Fruit fly (Drosophila melanogaster) whole organism, adult: Measurements from ENCODE around the gene CG43050.

Experiments
- CG11617 ChIP-seq: fragments of 200-800 bp; sonication (Bioruptor generic); optimal IDR thresholded peaks from 2 replicates; lab custom pipeline; 2017; ENCODE audit warnings: mild to moderate bottlenecking, missing biosample characterization, missing genetic modification reagents, missing genetic modification characterization
- CG12768 ChIP-seq: fragments of 200-800 bp; sonication (Bioruptor generic); optimal IDR thresholded peaks from 2 replicates; lab custom pipeline; 2017; ENCODE audit warnings: missing biosample characterization, missing genetic modification characterization, mild to moderate bottlenecking, moderate library complexity, missing genetic modification reagents
- CG14711 ChIP-seq: fragments of 200-800 bp; sonication (Bioruptor generic); optimal IDR thresholded peaks from 2 replicates; lab custom pipeline; 2018; ENCODE audit warnings: missing biosample characterization, mild to moderate bottlenecking, missing genetic modification characterization, moderate library complexity
- CG1620 ChIP-seq: fragments of 200-800 bp; sonication (Bioruptor generic); optimal IDR thresholded peaks from 2 replicates; lab custom pipeline; 2016; ENCODE audit warnings: missing biosample characterization, missing genetic modification characterization
- CG33017 ChIP-seq: fragments of 200-800 bp; sonication (Bioruptor generic); optimal IDR thresholded peaks from 2 replicates; lab custom pipeline; 2018; ENCODE audit warnings: missing biosample characterization, mild to moderate bottlenecking, missing genetic modification characterization, moderate library complexity
- CG5204 ChIP-seq: fragments of 200-800 bp; sonication (Bioruptor generic); optimal IDR thresholded peaks from 2 replicates; lab custom pipeline; 2016; ENCODE audit warnings: missing biosample characterization, missing genetic modification characterization
- CG7045 ChIP-seq: fragments of 200-800 bp; sonication (Bioruptor generic); optimal IDR thresholded peaks from 2 replicates; lab custom pipeline; 2017; ENCODE audit warnings: missing biosample characterization, mild to moderate bottlenecking, missing genetic modification characterization
- CG7101 ChIP-seq: fragments of 200-800 bp; sonication (Bioruptor generic); optimal IDR thresholded peaks from 2 replicates; lab custom pipeline; 2018; ENCODE audit warnings: missing biosample characterization, mild to moderate bottlenecking, missing genetic modification characterization, moderate library complexity
- Clk ChIP-seq: fragments of 200-800 bp; sonication (Bioruptor generic); optimal IDR thresholded peaks from 2 replicates; lab custom pipeline; 2017; ENCODE audit warnings: missing biosample characterization, missing genetic modification characterization
- Crg-1 ChIP-seq: fragments of 200-800 bp; sonication (Bioruptor generic); optimal IDR thresholded peaks from 2 replicates; lab custom pipeline; 2016; ENCODE audit warnings: missing biosample characterization, missing genetic modification characterization
- Hr96 ChIP-seq: fragments of 200-800 bp; sonication (Bioruptor generic); optimal IDR thresholded peaks from 2 replicates; lab custom pipeline; 2016; ENCODE audit warnings: missing biosample characterization, missing genetic modification characterization
- Mnt ChIP-seq: fragments of 200-800 bp; sonication (Bioruptor generic); optimal IDR thresholded peaks from 2 replicates; lab custom pipeline; 2016; ENCODE audit warnings: missing biosample characterization, mild to moderate bottlenecking, missing genetic modification characterization
- bab1 ChIP-seq: fragments of 200-800 bp; sonication (Bioruptor generic); optimal IDR thresholded peaks from 3 replicates; lab custom pipeline; 2019; ENCODE audit warnings: missing biosample characterization, mild to moderate bottlenecking, missing genetic modification characterization, moderate library complexity
- cic ChIP-seq: fragments of 200-800 bp; sonication (Bioruptor generic); optimal IDR thresholded peaks from 2 replicates; lab custom pipeline; 2017; ENCODE audit warnings: missing biosample characterization, mild to moderate bottlenecking, missing genetic modification characterization, moderate library complexity
- cnc ChIP-seq, 2 experiments: fragments of >200 bp; optimal IDR thresholded peaks; 2 replicates each; lab custom pipeline; 2017
- kay ChIP-seq: fragments of 200-800 bp; sonication (Bioruptor generic); peaks from one replicate; lab custom pipeline; 2016; ENCODE audit warnings: missing biosample characterization, missing genetic modification characterization, borderline replicate concordance
- ovo ChIP-seq: fragments of 200-800 bp; sonication (Bioruptor generic); optimal IDR thresholded peaks from 2 replicates; lab custom pipeline; 2016; ENCODE audit warnings: missing biosample characterization, missing genetic modification characterization
- pad ChIP-seq: fragments of 200-800 bp; sonication (Bioruptor generic); optimal IDR thresholded peaks from 3 replicates; lab custom pipeline; 2017; ENCODE audit warnings: missing biosample characterization, missing genetic modification characterization, mild to moderate bottlenecking, moderate library complexity, missing genetic modification reagents
- tj ChIP-seq: fragments of 200-800 bp; sonication (Bioruptor generic); optimal IDR thresholded peaks from 3 replicates; lab custom pipeline; 2017; ENCODE audit warnings: missing biosample characterization, mild to moderate bottlenecking, missing genetic modification characterization, moderate library complexity
- toe ChIP-seq: fragments of 200-800 bp; sonication (Bioruptor generic); optimal IDR thresholded peaks from 2 replicates; lab custom pipeline; 2016; ENCODE audit warnings: missing biosample characterization, missing genetic modification characterization

The CG43050 gene

DNA sequence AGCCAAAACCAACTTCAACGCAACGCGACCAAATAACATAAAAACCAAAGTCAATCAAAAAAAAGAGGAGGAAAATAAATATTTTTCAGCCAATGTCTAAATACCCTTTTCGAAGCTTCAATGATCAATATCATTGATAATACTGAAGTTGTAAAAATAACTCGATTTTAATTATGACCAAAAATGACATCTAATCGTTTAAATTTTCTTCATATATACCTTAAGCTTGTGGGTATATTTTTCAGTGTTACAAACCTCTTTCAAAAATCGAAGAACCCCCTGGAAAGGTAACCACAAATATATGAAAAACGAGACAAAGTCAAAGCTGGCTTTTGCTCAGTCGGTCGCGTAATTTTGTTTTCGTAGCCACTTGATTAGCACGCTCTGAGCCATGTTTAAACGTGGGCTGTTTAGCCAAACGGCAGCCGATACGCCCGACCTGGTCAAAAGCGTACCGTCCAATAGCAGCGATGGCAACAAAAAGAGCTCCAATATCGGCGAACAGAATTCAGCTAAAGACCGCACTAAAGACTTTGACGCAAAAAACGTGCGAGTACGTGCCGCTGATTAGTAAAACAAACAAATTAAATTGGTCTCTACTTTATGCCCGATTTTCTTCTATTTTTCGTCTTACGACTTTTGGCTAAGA lies 26.1 kb downstream of the CG43050 start:
- TF ChIP-seq bab1 (GFP tag; lab: Kevin White, UChicago) (peak; percentile 77), cnc (optimal IDR thresholded peaks at IDR 0.05; lab: Kevin White, UChicago) (no peak)

DNA sequence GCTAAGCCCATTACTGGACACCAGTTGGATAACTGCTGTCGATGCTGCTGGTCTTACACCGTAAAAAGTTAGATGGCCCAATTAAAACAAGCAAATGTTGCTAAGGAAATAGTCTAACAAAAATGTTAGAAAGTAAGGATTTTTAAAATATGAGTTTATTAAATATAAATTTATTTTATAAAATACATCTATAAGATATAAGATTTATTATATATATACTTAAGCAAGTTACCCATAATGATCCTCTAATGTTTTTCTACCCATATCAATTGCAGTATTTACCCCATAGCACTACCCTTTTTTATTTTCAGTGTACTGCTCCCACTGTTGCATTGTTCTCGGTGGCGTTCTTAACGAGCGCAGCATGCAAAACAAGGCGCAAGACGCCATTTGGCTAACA lies 27.2 kb downstream of the CG43050 start:
- TF ChIP-seq pad (GFP tag; lab: Kevin White, UChicago) (no peak), kay (no peak), CG7101 (tag; lab: Kevin White, UChicago) (no peak), CG12768 (GFP tag; lab: Kevin White, UChicago) (no peak), CG14711 (no peak), Crg-1 (GFP tag; lab: Kevin White, UChicago) (no peak)

DNA sequence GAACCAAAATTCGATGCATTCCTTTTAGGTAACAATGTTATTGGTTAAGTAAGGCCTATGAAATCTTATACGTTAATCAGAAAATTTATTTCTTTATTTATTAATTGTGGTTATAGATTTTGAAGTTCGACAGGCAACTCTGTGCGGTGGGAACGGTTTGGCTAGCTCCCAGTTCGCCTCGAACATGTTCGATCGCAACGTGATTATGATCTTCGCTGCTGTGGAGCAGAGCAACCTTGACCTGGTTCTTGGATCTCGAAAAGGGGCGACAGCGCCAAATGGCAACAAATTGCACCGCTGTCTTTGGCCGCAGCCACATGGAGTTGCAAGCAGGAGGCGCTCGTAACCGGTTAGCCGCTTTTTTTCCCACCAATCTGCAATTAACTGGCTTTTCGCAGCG lies 35.2 kb downstream of the CG43050 start:
- TF ChIP-seq cnc (optimal IDR thresholded peaks at IDR 0.05; lab: Kevin White, UChicago) (no peak), CG14711 (no peak), tj (no peak), bab1 (GFP tag; lab: Kevin White, UChicago) (no peak), CG1620 (no peak), pad (GFP tag; lab: Kevin White, UChicago) (no peak), CG5204 (GFP tag; lab: Kevin White, UChicago) (no peak), CG7101 (tag; lab: Kevin White, UChicago) (no peak), ovo (GFP tag; lab: Kevin White, UChicago) (no peak), CG7045 (GFP tag; lab: Kevin White, UChicago) (no peak), Hr96 (GFP tag; lab: Kevin White, UChicago) (no peak), kay (no peak)

DNA sequence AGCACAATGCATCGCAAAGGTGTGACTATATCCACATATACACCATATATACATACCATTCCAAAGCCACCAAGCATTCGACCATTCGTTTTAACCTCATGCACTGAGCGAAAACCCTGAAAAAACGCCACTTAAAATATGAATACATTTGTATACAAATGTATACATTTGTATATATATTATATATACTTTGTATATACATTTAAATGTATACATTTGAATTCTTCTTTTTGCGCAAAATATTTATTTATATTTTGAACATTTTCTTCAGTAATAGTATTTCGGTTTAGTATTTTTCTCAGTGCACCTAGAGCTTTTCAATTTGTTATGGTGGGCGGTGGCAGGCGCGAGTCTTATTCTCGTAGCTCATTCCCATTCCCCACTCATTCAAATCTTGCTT lies 37.3 kb downstream of the CG43050 start:
- TF ChIP-seq bab1 (GFP tag; lab: Kevin White, UChicago) = no peak
- TF ChIP-seq tj = peak; percentile 20
- peak; percentile 11 for TF ChIP-seq pad (GFP tag; lab: Kevin White, UChicago)
- TF ChIP-seq CG7045 (GFP tag; lab: Kevin White, UChicago) = peak; percentile 77
- TF ChIP-seq CG14711 = peak; percentile 56
- peak; percentile 87 for TF ChIP-seq CG33017 (tag; lab: Kevin White, UChicago)
- peak; percentile 71 for TF ChIP-seq kay
- peak; percentile 11 for TF ChIP-seq cic (GFP tag; lab: Kevin White, UChicago)
- no peak for TF ChIP-seq cnc (optimal IDR thresholded peaks at IDR 0.05; lab: Kevin White, UChicago)
- TF ChIP-seq CG12768 (GFP tag; lab: Kevin White, UChicago) = peak; percentile 57
- no peak for TF ChIP-seq Mnt (GFP tag; lab: Kevin White, UChicago)
- peak; percentile 49 for TF ChIP-seq CG11617
- TF ChIP-seq CG7101 (tag; lab: Kevin White, UChicago) = peak; percentile 63
- peak; percentile 18 for TF ChIP-seq Clk
- no peak for TF ChIP-seq CG5204 (GFP tag; lab: Kevin White, UChicago)
- TF ChIP-seq ovo (GFP tag; lab: Kevin White, UChicago) = no peak
- no peak for TF ChIP-seq CG1620
- TF ChIP-seq Crg-1 (GFP tag; lab: Kevin White, UChicago) = no peak
- TF ChIP-seq Hr96 (GFP tag; lab: Kevin White, UChicago) = no peak
- TF ChIP-seq toe (GFP tag; lab: Kevin White, UChicago) = no peak

DNA sequence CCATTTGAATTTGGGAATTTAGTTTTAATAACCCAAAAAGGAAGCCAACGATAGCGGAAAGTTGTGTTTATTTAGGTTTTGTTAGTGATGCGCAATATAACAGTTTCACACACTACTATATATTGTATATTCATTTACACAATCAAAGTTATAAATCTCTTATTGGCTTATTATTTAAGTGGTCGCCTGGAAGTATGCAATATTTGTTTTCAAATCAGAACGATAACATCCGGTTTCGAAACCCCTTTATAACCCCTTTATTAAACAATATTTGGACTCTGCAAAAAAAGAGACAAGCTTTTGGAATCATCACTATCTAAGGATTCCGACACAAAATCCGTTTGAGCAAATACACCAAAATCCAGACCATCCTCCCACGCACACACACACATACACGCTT lies 38.8 kb downstream of the CG43050 start:
- TF ChIP-seq CG5204 (GFP tag; lab: Kevin White, UChicago) = no peak
- TF ChIP-seq pad (GFP tag; lab: Kevin White, UChicago) = no peak
- no peak for TF ChIP-seq tj
- no peak for TF ChIP-seq cnc (optimal IDR thresholded peaks at IDR 0.05; lab: Kevin White, UChicago)
- no peak for TF ChIP-seq kay
- TF ChIP-seq Clk = no peak
- TF ChIP-seq Hr96 (GFP tag; lab: Kevin White, UChicago) = no peak
- peak; percentile 60 for TF ChIP-seq bab1 (GFP tag; lab: Kevin White, UChicago)
- peak; percentile 19 for TF ChIP-seq CG7101 (tag; lab: Kevin White, UChicago)
- TF ChIP-seq toe (GFP tag; lab: Kevin White, UChicago) = peak; percentile 33
- TF ChIP-seq CG12768 (GFP tag; lab: Kevin White, UChicago) = peak; percentile 4
- no peak for TF ChIP-seq CG14711
- TF ChIP-seq CG11617 = peak; percentile 32

DNA sequence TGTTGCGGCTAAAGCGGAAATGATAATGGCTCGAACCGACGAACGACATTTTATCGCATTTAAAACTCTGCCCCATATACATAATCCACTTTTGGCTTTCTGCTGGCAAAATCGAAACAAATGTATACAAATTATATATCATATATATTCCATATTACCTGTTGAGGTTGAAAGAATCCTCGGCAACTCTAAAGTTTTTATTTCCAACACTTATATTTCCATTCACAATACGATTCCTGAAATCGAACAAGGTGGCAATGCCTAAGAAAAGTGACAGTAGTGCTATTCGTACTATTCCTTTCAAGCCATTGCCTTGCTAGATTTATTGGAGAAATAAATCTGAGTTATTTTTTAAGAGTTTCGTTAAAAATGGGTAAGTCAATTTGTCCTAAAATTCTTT lies 39.4 kb downstream of the CG43050 start, which contains the start of gene Pk34A:
Gene Pk34A (plus strand): TSS at position 301 of the 400 bp plus-strand sequence.
- TF ChIP-seq ovo (GFP tag; lab: Kevin White, UChicago) (no peak), cic (GFP tag; lab: Kevin White, UChicago) (no peak), cnc (optimal IDR thresholded peaks at IDR 0.05; lab: Kevin White, UChicago) (no peak), CG7045 (GFP tag; lab: Kevin White, UChicago) (no peak)

DNA sequence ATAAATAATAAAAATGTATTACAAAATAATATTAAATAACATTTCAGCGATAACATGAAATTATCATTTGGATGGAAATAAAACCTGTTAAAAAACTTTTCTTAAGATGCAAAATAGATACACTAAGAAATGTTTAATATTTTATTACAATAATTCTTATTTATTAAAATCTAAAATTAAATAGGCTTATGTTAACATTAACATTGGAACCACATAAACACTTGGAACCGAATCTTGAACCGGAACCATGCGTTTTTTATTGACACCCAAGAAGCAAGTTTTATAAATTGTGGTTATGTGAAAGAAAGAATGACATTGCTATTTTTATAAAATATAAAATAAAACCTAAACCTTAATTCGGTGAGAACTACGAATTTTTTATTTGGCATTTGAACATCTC lies 41.1 kb downstream of the CG43050 start, which contains the start of gene kmg:
Gene kmg (plus strand): TSS at position 301 of the 400 bp plus-strand sequence.
- TF ChIP-seq Mnt (GFP tag; lab: Kevin White, UChicago) = no peak
- TF ChIP-seq CG7101 (tag; lab: Kevin White, UChicago) = no peak
- no peak for TF ChIP-seq pad (GFP tag; lab: Kevin White, UChicago)
- no peak for TF ChIP-seq CG1620
- no peak for TF ChIP-seq CG33017 (tag; lab: Kevin White, UChicago)
